Worm (Caenorhabditis elegans) whole organism, late embryonic: ENCODE results near the gene ect-2.

ENCODE experiments used
- ama-1 ChIP-seq: fragments of 150-350 bp; optimal IDR thresholded peaks from 2 replicates; lab custom pipeline; 2014
- ceh-31 ChIP-seq: sonication (generic microtip); optimal IDR thresholded peaks from 2 replicates; lab custom pipeline; 2016; ENCODE audit warnings: missing genetic modification characterization, missing compliant biosample characterization
- elt-2 ChIP-seq: sonication (generic microtip); optimal IDR thresholded peaks from 2 replicates; lab custom pipeline; 2016; ENCODE audit warnings: missing genetic modification reagents, missing genetic modification characterization, missing compliant biosample characterization
- rnt-1 ChIP-seq: sonication (generic microtip); optimal IDR thresholded peaks from 2 replicates; lab custom pipeline; 2016; ENCODE audit warnings: missing genetic modification characterization, missing compliant biosample characterization
- unc-42 ChIP-seq: sonication (generic microtip); optimal IDR thresholded peaks from 2 replicates; lab custom pipeline; 2016; ENCODE audit warnings: missing genotype, missing genetic modification characterization, missing compliant biosample characterization

DNA sequence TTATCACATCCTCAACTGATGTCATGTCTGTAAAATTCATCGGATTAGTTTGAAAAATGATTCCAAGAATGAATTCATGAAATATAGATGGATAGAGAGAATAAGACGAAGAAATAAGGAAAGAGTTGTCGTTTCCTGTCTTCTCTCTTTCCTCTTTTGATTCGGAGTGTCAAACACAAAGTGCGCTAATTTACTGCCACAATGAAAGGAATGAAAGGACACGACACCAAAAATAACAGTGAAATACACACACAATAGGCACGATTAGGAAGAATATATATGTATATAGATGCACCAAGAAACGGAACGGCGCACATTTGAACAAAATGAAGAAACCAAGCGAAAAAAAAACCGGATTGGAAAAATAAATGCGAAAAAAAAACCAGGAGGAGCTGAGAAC is 45.3 kb upstream of the ect-2 start, which contains the start of gene VM106R.1:
- TF ChIP-seq ceh-31 (tag; lab: Kevin White, UChicago) (no peak), elt-2 (tag; lab: Kevin White, UChicago) (no peak), unc-42 (tag; lab: Kevin White, UChicago) (no peak), rnt-1 (tag; lab: Kevin White, UChicago) (no peak), ama-1 (lab: Kevin White, UChicago) (no peak)
